Worm (Caenorhabditis elegans): ENCODE data around the gene ZK1098.9.

The ZK1098.9 gene

ce11 chrIII:9511055-9511520 lies 33.1 kb upstream of the ZK1098.9 start, which contains the start of gene F55H2.5:
Gene F55H2.5 (plus strand): TSS chrIII:9511470.
- TF ChIP-seq snpc-4 (tag; optimal IDR thresholded peaks at IDR 0.05) (no peak), ces-1 (GFP tag; optimal IDR thresholded peaks at IDR 0.05) (no peak)

ce11 chrIII:9511660-9512059 lies 32.6 kb upstream of the ZK1098.9 start:
- TF ChIP-seq nhr-28 (tag; optimal IDR thresholded peaks at IDR 0.05) (no peak), nhr-12 (tag; optimal IDR thresholded peaks at IDR 0.05) (no peak), unc-62 (GFP tag; optimal IDR thresholded peaks at IDR 0.05) (no peak), ces-1 (GFP tag; optimal IDR thresholded peaks at IDR 0.05) (no peak), sem-2 (GFP tag; optimal IDR thresholded peaks at IDR 0.05) (no peak), bed-3 (GFP tag; optimal IDR thresholded peaks at IDR 0.05) (no peak), unc-120 (tag; optimal IDR thresholded peaks at IDR 0.05; ENCODE audit: poor library complexity, severe bottlenecking) (no peak), M03D4.4 (tag; optimal IDR thresholded peaks at IDR 0.05) (no peak), cnd-1 (tag; optimal IDR thresholded peaks at IDR 0.05) (no peak), ztf-11 (tag; optimal IDR thresholded peaks at IDR 0.05) (no peak), elt-1 (tag; optimal IDR thresholded peaks at IDR 0.05; ENCODE audit: borderline replicate concordance, insufficient read depth) (no peak), blmp-1 (tag; optimal IDR thresholded peaks at IDR 0.05) (no peak), sptf-1 (tag; optimal IDR thresholded peaks at IDR 0.05) (no peak), mls-2 (tag; optimal IDR thresholded peaks at IDR 0.05) (no peak), zip-8 (tag; optimal IDR thresholded peaks at IDR 0.05) (no peak), ceh-83 (GFP tag; optimal IDR thresholded peaks at IDR 0.05) (no peak), nhr-2 (tag; optimal IDR thresholded peaks at IDR 0.05) (no peak)

- TF ChIP-seq sem-2 (GFP tag; optimal IDR thresholded peaks at IDR 0.05) (no peak), flh-1 (GFP tag; optimal IDR thresholded peaks at IDR 0.05) (no peak), nhr-2 (tag; optimal IDR thresholded peaks at IDR 0.05) (no peak), snpc-4 (tag; optimal IDR thresholded peaks at IDR 0.05) (no peak), lin-32 (GFP tag; optimal IDR thresholded peaks at IDR 0.05) (no peak), nhr-76 (tag; optimal IDR thresholded peaks at IDR 0.05) (no peak), cnd-1 (tag; optimal IDR thresholded peaks at IDR 0.05) (no peak), mab-5 (tag; optimal IDR thresholded peaks at IDR 0.05) (no peak), sptf-1 (tag; optimal IDR thresholded peaks at IDR 0.05) (no peak), elt-1 (tag; optimal IDR thresholded peaks at IDR 0.05; ENCODE audit: borderline replicate concordance, insufficient read depth) (no peak), ham-2 (GFP tag; optimal IDR thresholded peaks at IDR 0.05) (no peak), ceh-39 (tag; optimal IDR thresholded peaks at IDR 0.05) (no peak), bed-3 (GFP tag; optimal IDR thresholded peaks at IDR 0.05) (no peak), ceh-83 (GFP tag; optimal IDR thresholded peaks at IDR 0.05) (no peak)
Observed at ce11 chrIII:9513006-9513405, 31.2 kb upstream of the ZK1098.9 start.

- TF ChIP-seq nhr-28 (tag; optimal IDR thresholded peaks at IDR 0.05) (no peak), nhr-76 (tag; optimal IDR thresholded peaks at IDR 0.05) (no peak), snpc-4 (tag; optimal IDR thresholded peaks at IDR 0.05) (no peak), elt-3 (tag; optimal IDR thresholded peaks at IDR 0.05) (no peak), zip-8 (tag; optimal IDR thresholded peaks at IDR 0.05) (no peak), cnd-1 (tag; optimal IDR thresholded peaks at IDR 0.05) (no peak), ceh-83 (GFP tag; optimal IDR thresholded peaks at IDR 0.05) (no peak), mls-2 (tag; optimal IDR thresholded peaks at IDR 0.05) (no peak), blmp-1 (tag; optimal IDR thresholded peaks at IDR 0.05) (no peak), M03D4.4 (tag; optimal IDR thresholded peaks at IDR 0.05) (no peak), elt-1 (tag; optimal IDR thresholded peaks at IDR 0.05; ENCODE audit: borderline replicate concordance, insufficient read depth) (no peak), drap-1 (GFP tag; optimal IDR thresholded peaks at IDR 0.05) (no peak), unc-62 (GFP tag; optimal IDR thresholded peaks at IDR 0.05) (no peak), nhr-237 (tag; optimal IDR thresholded peaks at IDR 0.05) (no peak)
Observed at ce11 chrIII:9513569-9513968, 30.7 kb upstream of the ZK1098.9 start, which contains the start of gene F55H2.8. Gene F55H2.8 (plus strand): TSS chrIII:9513869.

ce11 chrIII:9516148-9516547 lies 28.1 kb upstream of the ZK1098.9 start, which contains the start of gene F55H2.7:
Gene F55H2.7 (minus strand): TSS chrIII:9516248.
- TF ChIP-seq mep-1 (tag; optimal IDR thresholded peaks at IDR 0.05) (no peak), unc-62 (GFP tag; optimal IDR thresholded peaks at IDR 0.05) (no peak), bed-3 (GFP tag; optimal IDR thresholded peaks at IDR 0.05) (no peak), nhr-2 (tag; optimal IDR thresholded peaks at IDR 0.05) (no peak), lsy-2 (tag; optimal IDR thresholded peaks at IDR 0.05) (no peak), nhr-28 (tag; optimal IDR thresholded peaks at IDR 0.05) (no peak), ztf-11 (tag; optimal IDR thresholded peaks at IDR 0.05) (no peak)
